Fruit fly (Drosophila melanogaster): ENCODE measurements around the gene Fbxl7.

DNA sequence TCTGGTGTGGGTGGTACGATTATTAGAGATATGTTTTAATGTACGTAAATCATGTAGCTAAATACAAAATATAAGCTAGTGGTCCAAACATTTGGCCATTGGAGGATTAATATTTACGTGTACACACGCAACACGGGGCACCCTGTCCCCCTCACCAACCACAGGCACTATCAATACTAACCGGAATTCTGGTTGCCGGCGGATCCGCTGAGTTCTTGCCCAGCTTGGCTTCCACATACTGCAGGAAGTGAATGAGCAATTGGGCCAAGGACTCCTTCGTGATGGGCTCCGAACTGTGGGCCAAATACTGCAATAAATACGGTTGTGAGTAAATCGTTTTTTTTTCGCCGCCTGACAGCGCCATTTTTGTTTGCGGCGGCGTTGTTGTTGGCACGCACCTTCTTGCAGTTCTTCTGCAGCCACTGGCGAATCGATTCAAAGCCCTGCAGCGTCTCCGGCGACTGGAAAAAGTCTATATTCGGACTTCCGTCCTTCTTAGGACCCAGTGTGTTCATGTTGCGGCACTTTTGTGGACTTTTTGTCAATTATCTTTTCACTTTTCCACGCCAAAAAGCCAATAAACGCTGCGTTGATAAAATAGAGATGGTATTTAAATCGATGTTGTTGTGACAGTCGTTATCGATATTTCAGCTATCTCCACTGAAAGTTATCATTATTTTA, 51.7 kb downstream of the Fbxl7 start, which contains the start of gene mor:
- no peak for TF ChIP-seq usp (GFP tag; optimal IDR thresholded peaks at IDR 0.05)
- no peak for TF ChIP-seq br (GFP tag; optimal IDR thresholded peaks at IDR 0.05)
- TF ChIP-seq N (GFP tag; optimal IDR thresholded peaks at IDR 0.05), result no peak
- no peak for TF ChIP-seq pan (optimal IDR thresholded peaks at IDR 0.05)
- TF ChIP-seq foxo (GFP tag; optimal IDR thresholded peaks at IDR 0.05), result no peak
- no peak for TF ChIP-seq lola (GFP tag; optimal IDR thresholded peaks at IDR 0.05)

All from whole organism, wandering third instar larva.